Worm (Caenorhabditis elegans): ENCODE results near the gene T24D8.6.
A peak's percentile ranks its signal among the peaks of the same experiment; 100 is the strongest.

T24D8.6 gene

DNA sequence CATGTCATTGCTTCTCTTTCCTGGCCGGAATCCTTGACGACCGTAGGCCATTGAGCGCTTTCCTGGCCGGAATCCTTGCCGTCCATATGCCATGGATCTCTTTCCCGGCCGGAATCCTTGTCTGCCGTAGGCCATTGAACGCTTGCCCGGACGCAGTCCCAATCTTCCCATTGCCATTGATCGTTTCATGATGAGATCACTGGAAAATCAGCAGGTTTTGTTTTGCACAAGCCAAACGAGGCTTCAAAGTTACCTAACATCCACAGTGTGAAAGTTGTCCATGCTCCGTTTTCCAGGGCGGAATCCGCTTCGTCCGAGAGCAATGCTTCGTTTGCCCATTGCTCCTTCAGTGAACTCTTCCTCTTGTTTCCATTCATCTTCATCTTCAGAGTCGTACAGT is 21.7 kb downstream of the T24D8.6 start:
- TF ChIP-seq ZK546.5 (tag; optimal IDR thresholded peaks at IDR 0.05), result no peak
- TF ChIP-seq lin-39 (tag; optimal IDR thresholded peaks at IDR 0.05), result no peak
- no peak for TF ChIP-seq lsy-2 (tag; optimal IDR thresholded peaks at IDR 0.05)
- no peak for TF ChIP-seq unc-55 (GFP tag; optimal IDR thresholded peaks at IDR 0.05)
- TF ChIP-seq ztf-11 (tag; optimal IDR thresholded peaks at IDR 0.05), result no peak
- no peak for TF ChIP-seq Y55F3AM.14 (GFP tag; optimal IDR thresholded peaks at IDR 0.05)
- TF ChIP-seq nhr-10 (tag; optimal IDR thresholded peaks at IDR 0.05), result no peak
- no peak for TF ChIP-seq unc-62 (GFP tag; optimal IDR thresholded peaks at IDR 0.05)
- TF ChIP-seq elt-3 (tag; optimal IDR thresholded peaks at IDR 0.05), result no peak
- TF ChIP-seq ceh-82 (tag; optimal IDR thresholded peaks at IDR 0.05), result no peak
- TF ChIP-seq ama-1 (optimal IDR thresholded peaks at IDR 0.05), result no peak
- no peak for TF ChIP-seq nhr-12 (tag; optimal IDR thresholded peaks at IDR 0.05)
- no peak for TF ChIP-seq lin-13 (GFP tag; optimal IDR thresholded peaks at IDR 0.05)
- TF ChIP-seq gmeb-1 (tag; optimal IDR thresholded peaks at IDR 0.05), result no peak

DNA sequence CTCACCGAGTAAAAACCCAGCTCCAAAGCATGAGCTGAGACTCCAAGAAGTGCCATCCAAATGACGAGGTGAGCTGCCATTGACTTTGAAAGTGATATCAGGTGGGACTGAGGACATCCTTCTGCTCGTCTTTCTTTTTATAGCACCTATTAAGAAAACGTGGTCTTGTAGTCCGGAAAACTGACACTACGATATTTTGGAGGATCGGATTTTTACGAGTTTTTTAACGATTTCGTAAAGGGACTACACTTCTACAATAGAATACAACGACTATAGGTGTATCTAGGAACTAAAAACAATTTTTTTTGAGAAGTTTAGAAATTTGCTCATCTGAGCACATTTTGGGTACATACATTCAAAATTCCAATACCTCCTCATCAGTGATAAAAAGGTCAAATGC is 22.9 kb downstream of the T24D8.6 start, which contains the start of gene nlp-23:
Gene nlp-23, minus strand, starts transcription at position 101 of the 400 bp plus-strand sequence.
- TF ChIP-seq unc-62 (GFP tag; optimal IDR thresholded peaks at IDR 0.05), result no peak
- TF ChIP-seq mab-5 (tag; optimal IDR thresholded peaks at IDR 0.05), result no peak
- no peak for TF ChIP-seq alr-1 (tag; optimal IDR thresholded peaks at IDR 0.05)

DNA sequence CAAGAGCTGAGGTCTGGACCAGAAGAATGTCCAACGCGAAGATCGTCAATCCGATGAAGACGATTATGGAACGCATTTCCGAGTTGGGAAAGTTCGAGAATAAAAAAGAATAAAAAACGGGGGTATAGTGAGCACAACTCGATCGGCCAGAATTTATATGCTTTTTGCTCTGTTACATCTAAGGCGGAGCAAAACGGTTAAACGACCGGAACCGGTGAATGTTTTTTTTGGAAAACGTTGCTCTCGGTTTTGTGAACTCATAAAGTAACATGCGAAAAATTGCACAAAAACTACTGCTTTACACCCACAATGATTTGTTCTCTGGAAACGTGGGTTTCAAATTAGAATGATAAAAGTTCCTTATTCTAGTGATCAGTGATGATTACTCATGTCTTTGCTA is 23.8 kb downstream of the T24D8.6 start, which contains the start of gene nlp-22:
Gene nlp-22, minus strand, starts transcription at position 101 of the 400 bp plus-strand sequence.
- no peak for TF ChIP-seq elt-1 (tag; optimal IDR thresholded peaks at IDR 0.05)
- no peak for TF ChIP-seq ceh-82 (tag; optimal IDR thresholded peaks at IDR 0.05)
- no peak for TF ChIP-seq nhr-23 (tag; optimal IDR thresholded peaks at IDR 0.05)
- TF ChIP-seq nhr-77 (tag; optimal IDR thresholded peaks at IDR 0.05), result no peak
- no peak for TF ChIP-seq unc-39 (tag; optimal IDR thresholded peaks at IDR 0.05)
- no peak for TF ChIP-seq aly-2 (tag; optimal IDR thresholded peaks at IDR 0.05)
- no peak for TF ChIP-seq nhr-6 (tag; optimal IDR thresholded peaks at IDR 0.05)
- no peak for TF ChIP-seq nhr-11 (tag; optimal IDR thresholded peaks at IDR 0.05)
- no peak for TF ChIP-seq ama-1 (optimal IDR thresholded peaks at IDR 0.05)
- TF ChIP-seq mdl-1 (tag; optimal IDR thresholded peaks at IDR 0.05), result no peak
- no peak for TF ChIP-seq lsy-2 (tag; optimal IDR thresholded peaks at IDR 0.05)
- TF ChIP-seq sem-4 (tag; optimal IDR thresholded peaks at IDR 0.05), result no peak
- no peak for TF ChIP-seq sma-3 (GFP tag; optimal IDR thresholded peaks at IDR 0.05)
- TF ChIP-seq ZK546.5 (tag; optimal IDR thresholded peaks at IDR 0.05), result no peak
- TF ChIP-seq ztf-11 (tag; optimal IDR thresholded peaks at IDR 0.05), result no peak
- no peak for TF ChIP-seq nhr-10 (tag; optimal IDR thresholded peaks at IDR 0.05)

DNA sequence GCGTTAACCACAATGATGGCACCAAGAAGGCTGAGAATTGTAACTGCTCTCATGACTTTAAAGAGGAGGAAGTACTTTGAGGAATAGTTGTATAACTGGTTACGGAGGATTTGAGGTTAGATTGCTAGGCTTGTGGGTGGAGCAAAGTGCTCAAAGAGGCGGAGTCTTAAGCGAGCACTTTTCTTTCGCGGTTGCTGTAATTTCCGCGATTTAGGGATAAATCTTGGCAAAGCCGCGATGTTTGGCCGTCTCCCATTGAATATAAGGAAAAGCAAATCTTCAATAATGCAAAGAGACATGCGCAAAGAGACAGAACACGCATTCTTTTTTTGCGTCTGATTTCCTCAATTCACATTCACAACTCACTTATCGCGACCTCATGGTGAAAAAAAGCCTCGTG is 27.6 kb downstream of the T24D8.6 start, which contains the start of gene nlp-45:
Gene nlp-45, minus strand, starts transcription at position 101 of the 400 bp plus-strand sequence.
- TF ChIP-seq mab-5 (tag; optimal IDR thresholded peaks at IDR 0.05) (no peak), ztf-11 (tag; optimal IDR thresholded peaks at IDR 0.05) (no peak), alr-1 (tag; optimal IDR thresholded peaks at IDR 0.05) (no peak)

DNA sequence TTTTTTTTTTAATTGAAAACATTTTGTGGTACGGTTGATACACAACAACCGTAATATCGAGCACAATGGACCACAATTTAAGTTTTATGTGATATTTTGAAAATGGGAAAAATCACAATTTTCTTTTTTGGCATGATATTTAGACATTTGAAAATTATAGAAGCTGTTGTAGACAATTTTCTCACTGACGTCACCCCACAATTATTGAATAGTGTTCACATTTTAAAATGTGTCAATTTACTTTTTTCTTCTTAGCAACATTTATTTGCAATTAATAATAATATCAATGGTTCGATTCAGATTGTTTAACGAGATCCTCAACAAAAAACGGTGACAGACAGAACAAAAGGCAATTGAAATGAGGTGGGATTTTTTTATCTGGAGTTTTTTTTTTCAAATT is 30.4 kb downstream of the T24D8.6 start, which contains the start of gene T01B6.1:
Gene T01B6.1, plus strand, starts transcription at position 301 of the 400 bp plus-strand sequence.
- no peak for TF ChIP-seq snpc-4 (tag; optimal IDR thresholded peaks at IDR 0.05)
- TF ChIP-seq nhr-237 (tag; optimal IDR thresholded peaks at IDR 0.05), result no peak
- no peak for TF ChIP-seq nhr-6 (tag; optimal IDR thresholded peaks at IDR 0.05)
- TF ChIP-seq nhr-25 (tag; optimal IDR thresholded peaks at IDR 0.05), result no peak
- no peak for TF ChIP-seq nhr-11 (tag; optimal IDR thresholded peaks at IDR 0.05)
- TF ChIP-seq nhr-23 (tag; optimal IDR thresholded peaks at IDR 0.05), result no peak
- TF ChIP-seq ceh-16 (tag; optimal IDR thresholded peaks at IDR 0.05), result no peak
- no peak for TF ChIP-seq ZK546.5 (tag; optimal IDR thresholded peaks at IDR 0.05)
- TF ChIP-seq ceh-82 (tag; optimal IDR thresholded peaks at IDR 0.05), result no peak
- no peak for TF ChIP-seq peb-1 (tag; optimal IDR thresholded peaks at IDR 0.05)

DNA sequence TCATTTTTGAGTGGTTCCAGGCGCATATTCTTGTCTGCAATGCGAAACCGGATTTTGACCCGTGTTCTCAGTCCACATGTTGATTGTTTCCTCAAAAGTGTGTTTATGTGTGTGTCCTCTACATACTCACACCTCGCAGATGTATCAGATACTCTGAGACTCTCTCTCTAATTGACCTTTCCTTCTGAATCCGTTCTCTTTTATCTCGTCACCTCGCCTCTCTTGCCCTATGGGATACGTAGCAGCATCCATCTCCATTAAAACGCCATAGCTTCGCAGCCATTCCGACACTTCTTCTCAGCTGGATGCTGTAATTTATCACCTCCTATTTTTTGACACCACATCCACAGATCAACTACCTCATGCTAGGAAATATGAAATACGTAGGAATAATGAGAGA is 35.3 kb downstream of the T24D8.6 start:
- no peak for TF ChIP-seq nhr-12 (tag; optimal IDR thresholded peaks at IDR 0.05)
- peak; percentile 9 for TF ChIP-seq ceh-16 (tag; optimal IDR thresholded peaks at IDR 0.05)

DNA sequence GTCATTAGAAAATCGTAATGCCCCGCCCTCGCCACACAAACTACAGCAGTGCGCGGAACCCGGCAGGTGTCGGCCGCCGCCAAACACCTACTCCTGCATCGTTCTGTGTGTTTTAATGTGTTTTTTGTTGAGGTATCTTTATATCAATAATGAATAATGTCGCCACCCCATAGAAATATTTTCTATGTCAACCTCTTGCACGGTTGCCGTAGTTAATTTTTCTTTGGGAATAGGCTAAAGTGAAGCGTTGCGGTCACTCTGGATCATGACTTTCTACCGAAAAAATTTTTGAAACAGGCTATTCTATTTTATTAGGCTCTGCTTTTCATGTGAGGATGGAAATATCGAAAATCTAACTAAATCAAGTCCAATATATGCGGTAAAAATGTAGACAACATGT is 36.9 kb downstream of the T24D8.6 start:
- TF ChIP-seq sma-3 (GFP tag; optimal IDR thresholded peaks at IDR 0.05) (peak; percentile 50), nhr-77 (tag; optimal IDR thresholded peaks at IDR 0.05) (no peak), R02D3.7 (tag; optimal IDR thresholded peaks at IDR 0.05) (no peak), nhr-21 (tag; optimal IDR thresholded peaks at IDR 0.05) (no peak), C34F6.9 (tag; optimal IDR thresholded peaks at IDR 0.05) (no peak), crh-2 (tag; optimal IDR thresholded peaks at IDR 0.05) (no peak), ztf-1 (GFP tag; conservative IDR thresholded peaks at IDR 0.05) (no peak), Y55F3AM.14 (GFP tag; optimal IDR thresholded peaks at IDR 0.05) (no peak), F13H6.1 (tag; optimal IDR thresholded peaks at IDR 0.05) (peak; percentile 4), skn-1 (tag; optimal IDR thresholded peaks at IDR 0.05) (no peak), ceh-82 (tag; optimal IDR thresholded peaks at IDR 0.05) (no peak), sma-9 (GFP tag; optimal IDR thresholded peaks at IDR 0.05) (peak; percentile 59), sma-9 (tag; optimal IDR thresholded peaks at IDR 0.05) (no peak), ztf-4 (tag; optimal IDR thresholded peaks at IDR 0.05) (no peak), elt-3 (tag; optimal IDR thresholded peaks at IDR 0.05) (no peak), unc-62 (GFP tag; optimal IDR thresholded peaks at IDR 0.05) (no peak), nhr-6 (tag; optimal IDR thresholded peaks at IDR 0.05) (no peak), elt-1 (tag; optimal IDR thresholded peaks at IDR 0.05) (no peak), nhr-11 (tag; optimal IDR thresholded peaks at IDR 0.05) (no peak), alr-1 (tag; optimal IDR thresholded peaks at IDR 0.05) (no peak), ama-1 (optimal IDR thresholded peaks at IDR 0.05) (peak; percentile 81)
